Worm (Caenorhabditis elegans) whole organism, L4 larva: ENCODE data around the gene acr-7.

Experiments used
- ama-1 ChIP-seq: fragments of 150-350 bp; optimal IDR thresholded peaks from 2 replicates; lab custom pipeline; 2014; ENCODE audit warnings: inconsistent platforms, mixed read lengths
- mdl-1 ChIP-seq, 2 experiments: fragments of 150-350 bp in 1 of 2; sonication (generic microtip) in 1 of 2; optimal IDR thresholded peaks; 2 replicates each; lab custom pipeline; 2014 to 2017; ENCODE audit warnings: missing biosample characterization in 2 of 2, missing genetic modification characterization in 2 of 2
- nhr-11 ChIP-seq: fragments of 150-350 bp; optimal IDR thresholded peaks from 2 replicates; lab custom pipeline; 2014; ENCODE audit warnings: missing biosample characterization, missing genetic modification characterization
- pha-4 ChIP-seq, 2 experiments: fragments of 150-350 bp in 1 of 2; fragments of 200-800 bp in 1 of 2; sonication (Bioruptor generic) in 1 of 2; IDR thresholded peaks in 1 of 2; optimal IDR thresholded peaks in 1 of 2; 2 replicates each; pipeline versions ENCODE4 v1.3.6 to Lab custom; 2014 to 2022; ENCODE audit warnings: missing genetic modification characterization in 2 of 2, missing genetic modification reagents in 2 of 2, missing biosample characterization in 1 of 2, missing compliant biosample characterization in 1 of 2
- pqm-1 ChIP-seq: sonication (generic microtip); optimal IDR thresholded peaks from 2 replicates; lab custom pipeline; 2017; ENCODE audit warnings: missing biosample characterization, missing genetic modification characterization
- tag-97 ChIP-seq: fragments of 200-800 bp; sonication (Bioruptor generic); IDR thresholded peaks from 2 replicates; pipeline ENCODE4 v1.3.6; 2022; ENCODE audit warnings: missing genetic modification characterization, missing compliant biosample characterization

- TF ChIP-seq mdl-1 (tag; optimal IDR thresholded peaks at IDR 0.05; lab: Kevin White, UChicago) (no peak), pqm-1 (tag; lab: Kevin White, UChicago) (no peak), tag-97 (GFP tag; lab: Robert Waterston, UW) (no peak), nhr-11 (tag; lab: Kevin White, UChicago) (no peak), pha-4 (GFP tag; IDR thresholded peaks at IDR 0.05; lab: Robert Waterston, UW) (no peak), pha-4 (tag; optimal IDR thresholded peaks at IDR 0.05; lab: Kevin White, UChicago) (no peak), ama-1 (lab: Kevin White, UChicago) (no peak)
Measured at ce11 chrII:7880373-7880862, 30.8 kb upstream of the acr-7 start, which contains the start of gene perm-1.
